Fruit fly (Drosophila melanogaster) whole organism, prepupa: ENCODE results near the gene CG1273.

Experiments used
- CG10631 ChIP-seq: fragments of 200-800 bp; sonication (Bioruptor generic); optimal IDR thresholded peaks from 2 replicates; lab custom pipeline; 2016; ENCODE audit warnings: missing biosample characterization, missing genetic modification characterization
- CG10669 ChIP-seq: fragments of 200-800 bp; sonication (Bioruptor generic); optimal IDR thresholded peaks from 3 replicates; lab custom pipeline; 2018; ENCODE audit warnings: missing biosample characterization, mild to moderate bottlenecking, missing genetic modification characterization, moderate library complexity
- CG11294 ChIP-seq: fragments of 200-800 bp; sonication (Bioruptor generic); IDR thresholded peaks from 2 replicates; pipeline ENCODE4 v1.3.6; 2022; ENCODE audit warnings: missing biosample characterization, missing genetic modification characterization
- CG11762 ChIP-seq: fragments of 200-800 bp; sonication (Bioruptor generic); optimal IDR thresholded peaks from 3 replicates; lab custom pipeline; 2016; ENCODE audit warnings: missing biosample characterization, missing genetic modification characterization; ENCODE audit not compliant: insufficient read depth
- CG15336 ChIP-seq: fragments of 200-800 bp; sonication (Bioruptor generic); IDR thresholded peaks from 2 replicates; pipeline ENCODE4 v1.3.6; 2022; ENCODE audit warnings: missing biosample characterization, missing genetic modification characterization
- CG1621 ChIP-seq: fragments of 200-800 bp; sonication (Bioruptor generic); optimal IDR thresholded peaks from 3 replicates; lab custom pipeline; 2018; ENCODE audit warnings: missing biosample characterization, mild to moderate bottlenecking, missing genetic modification characterization
- CG16779 ChIP-seq: fragments of 200-800 bp; sonication (Bioruptor generic); optimal IDR thresholded peaks from 3 replicates; lab custom pipeline; 2017; ENCODE audit warnings: missing biosample characterization, mild to moderate bottlenecking, missing genetic modification characterization
- CG32006 ChIP-seq: fragments of 200-800 bp; sonication (Bioruptor generic); optimal IDR thresholded peaks from 3 replicates; lab custom pipeline; 2017; ENCODE audit warnings: missing biosample characterization, mild to moderate bottlenecking, missing genetic modification characterization
- CG3919 ChIP-seq: fragments of 200-800 bp; sonication (Bioruptor generic); optimal IDR thresholded peaks from 3 replicates; lab custom pipeline; 2016; ENCODE audit warnings: missing biosample characterization, missing genetic modification characterization
- CG4318 ChIP-seq: fragments of 200-800 bp; sonication (Bioruptor generic); optimal IDR thresholded peaks from 3 replicates; lab custom pipeline; 2017; ENCODE audit warnings: missing biosample characterization, mild to moderate bottlenecking, missing genetic modification characterization
- CG6276 ChIP-seq: fragments of 200-800 bp; sonication (Bioruptor generic); optimal IDR thresholded peaks from 2 replicates; lab custom pipeline; 2017; ENCODE audit warnings: missing biosample characterization, mild to moderate bottlenecking, missing genetic modification characterization
- CG6792 ChIP-seq: fragments of 200-800 bp; sonication (Bioruptor generic); optimal IDR thresholded peaks from 3 replicates; lab custom pipeline; 2016; ENCODE audit warnings: missing biosample characterization, missing genetic modification characterization
- CG6808 ChIP-seq: fragments of 200-800 bp; sonication (Bioruptor generic); optimal IDR thresholded peaks from 3 replicates; lab custom pipeline; 2017; ENCODE audit warnings: missing biosample characterization, missing genetic modification characterization, mild to moderate bottlenecking, moderate library complexity, missing genetic modification reagents
- CG6854 ChIP-seq: fragments of 200-800 bp; sonication (Bioruptor generic); optimal IDR thresholded peaks from 2 replicates; lab custom pipeline; 2017; ENCODE audit warnings: missing biosample characterization, mild to moderate bottlenecking, missing genetic modification characterization
- CG7368 ChIP-seq: fragments of 200-800 bp; sonication (Bioruptor generic); optimal IDR thresholded peaks from 3 replicates; lab custom pipeline; 2016; ENCODE audit warnings: missing biosample characterization, missing genetic modification characterization
- CG8119 ChIP-seq: fragments of 200-800 bp; sonication (Bioruptor generic); IDR thresholded peaks from 3 replicates; pipeline ENCODE4 v1.3.6; 2022; ENCODE audit warnings: missing biosample characterization, missing genetic modification characterization
- CG8319 ChIP-seq: fragments of 200-800 bp; sonication (Bioruptor generic); optimal IDR thresholded peaks from 3 replicates; lab custom pipeline; 2016; ENCODE audit warnings: missing biosample characterization, missing genetic modification characterization
- CG8632 ChIP-seq: fragments of 200-800 bp; sonication (Bioruptor generic); optimal IDR thresholded peaks from 3 replicates; lab custom pipeline; 2016; ENCODE audit warnings: missing biosample characterization, missing genetic modification characterization
- CG9139 ChIP-seq: fragments of 200-800 bp; sonication (Bioruptor generic); optimal IDR thresholded peaks from 3 replicates; lab custom pipeline; 2017; ENCODE audit warnings: missing biosample characterization, mild to moderate bottlenecking, missing genetic modification characterization
- Eip78C ChIP-seq: fragments of 200-800 bp; sonication (Bioruptor generic); peaks from one replicate; lab custom pipeline; 2016; ENCODE audit warnings: missing biosample characterization, missing genetic modification characterization
- Eip93F ChIP-seq: fragments of 200-800 bp; sonication (Bioruptor generic); optimal IDR thresholded peaks from 2 replicates; lab custom pipeline; 2016; ENCODE audit warnings: missing biosample characterization, mild to moderate bottlenecking, missing genetic modification characterization
- Ets21C ChIP-seq: fragments of 200-800 bp; sonication (Bioruptor generic); optimal IDR thresholded peaks from 3 replicates; lab custom pipeline; 2016; ENCODE audit warnings: missing biosample characterization, missing genetic modification characterization
- Gug ChIP-seq: fragments of 200-800 bp; sonication (Bioruptor generic); IDR thresholded peaks from 2 replicates; pipeline ENCODE4 v1.3.6; 2022; ENCODE audit warnings: missing biosample characterization, missing genetic modification characterization
- Hr38 ChIP-seq: sonication (Bioruptor generic); optimal IDR thresholded peaks from 2 replicates; lab custom pipeline; 2016; ENCODE audit warnings: missing biosample characterization, missing genetic modification characterization
- Lpt ChIP-seq: fragments of 200-800 bp; sonication (Bioruptor generic); optimal IDR thresholded peaks from 3 replicates; lab custom pipeline; 2016; ENCODE audit warnings: missing biosample characterization, missing genetic modification characterization
- Met ChIP-seq: fragments of 200-800 bp; sonication (Bioruptor generic); optimal IDR thresholded peaks from 3 replicates; lab custom pipeline; 2016; ENCODE audit warnings: missing biosample characterization, missing genetic modification characterization
- OdsH ChIP-seq: fragments of 200-800 bp; sonication (Bioruptor generic); optimal IDR thresholded peaks from 3 replicates; lab custom pipeline; 2016; ENCODE audit warnings: missing biosample characterization, missing genetic modification characterization
- Smox ChIP-seq: fragments of 200-800 bp; sonication (Bioruptor generic); optimal IDR thresholded peaks from 3 replicates; lab custom pipeline; 2016; ENCODE audit warnings: missing biosample characterization, missing genetic modification characterization
- Sox102F ChIP-seq: fragments of 200-800 bp; sonication (Bioruptor generic); optimal IDR thresholded peaks from 2 replicates; lab custom pipeline; 2016; ENCODE audit warnings: missing biosample characterization, mild to moderate bottlenecking, missing genetic modification characterization
- acj6 ChIP-seq: fragments of 200-800 bp; sonication (Bioruptor generic); optimal IDR thresholded peaks from 3 replicates; lab custom pipeline; 2016; ENCODE audit warnings: missing biosample characterization, missing genetic modification characterization
- cyc ChIP-seq: fragments of 200-800 bp; sonication (Bioruptor generic); optimal IDR thresholded peaks from 3 replicates; lab custom pipeline; 2016; ENCODE audit warnings: missing biosample characterization, missing genetic modification characterization
- eg ChIP-seq: fragments of 200-800 bp; sonication (Bioruptor generic); IDR thresholded peaks from 3 replicates; pipeline ENCODE4 v1.3.6; 2022; ENCODE audit warnings: missing biosample characterization, missing genetic modification characterization
- esn ChIP-seq: fragments of 200-800 bp; sonication (Bioruptor generic); optimal IDR thresholded peaks from 2 replicates; lab custom pipeline; 2016; ENCODE audit warnings: missing biosample characterization, mild to moderate bottlenecking, missing genetic modification characterization, moderate library complexity
- fd59A ChIP-seq: fragments of 200-800 bp; sonication (Bioruptor generic); optimal IDR thresholded peaks from 2 replicates; lab custom pipeline; 2017; ENCODE audit warnings: missing biosample characterization, mild to moderate bottlenecking, missing genetic modification characterization, missing genetic modification reagents
- fd85E ChIP-seq: fragments of 200-800 bp; sonication (Bioruptor generic); optimal IDR thresholded peaks from 3 replicates; lab custom pipeline; 2016; ENCODE audit warnings: missing biosample characterization, missing genetic modification characterization
- fkh ChIP-seq: fragments of 200-800 bp; sonication (Bioruptor generic); optimal IDR thresholded peaks from 3 replicates; lab custom pipeline; 2017; ENCODE audit warnings: missing biosample characterization, mild to moderate bottlenecking, missing genetic modification characterization, moderate library complexity
- pdm3 ChIP-seq: fragments of 200-800 bp; sonication (Bioruptor generic); optimal IDR thresholded peaks from 3 replicates; lab custom pipeline; 2016; ENCODE audit warnings: missing biosample characterization, missing genetic modification characterization
- spab ChIP-seq: fragments of 200-800 bp; sonication (Bioruptor generic); optimal IDR thresholded peaks from 2 replicates; lab custom pipeline; 2017; ENCODE audit warnings: missing biosample characterization, mild to moderate bottlenecking, missing genetic modification characterization, missing genetic modification reagents
- ss ChIP-seq, 2 experiments: fragments of 200-800 bp; sonication (Bioruptor generic); optimal IDR thresholded peaks; 2 replicates in 1 of 2; 3 replicates in 1 of 2; lab custom pipeline; 2017 to 2018; ENCODE audit warnings: mild to moderate bottlenecking in 2 of 2, missing biosample characterization in 2 of 2, missing genetic modification characterization in 2 of 2, moderate library complexity in 1 of 2
- svp ChIP-seq: fragments of 200-800 bp; sonication (Bioruptor generic); peaks from one replicate; lab custom pipeline; 2016; ENCODE audit warnings: missing biosample characterization, missing genetic modification characterization
- topi ChIP-seq: fragments of 200-800 bp; sonication (Bioruptor generic); optimal IDR thresholded peaks from 3 replicates; lab custom pipeline; 2016; ENCODE audit warnings: missing biosample characterization, missing genetic modification characterization
- vri ChIP-seq: fragments of 200-800 bp; sonication (Bioruptor generic); optimal IDR thresholded peaks from 3 replicates; lab custom pipeline; 2016; ENCODE audit warnings: missing biosample characterization, mild to moderate bottlenecking, missing genetic modification characterization

Gene CG1273

dm6 chr3L:4233603-4234277 lies 29.8 kb upstream of the CG1273 start:
- TF ChIP-seq svp (GFP tag; lab: Kevin White, UChicago) = peak; percentile 84
- 0 out of 2 replicates have a peak, but pooled peaks have one; percentile 18 for TF ChIP-seq CG15336
- no peak for TF ChIP-seq topi
- TF ChIP-seq CG3919 (GFP tag; lab: Kevin White, UChicago) = no peak
- TF ChIP-seq ss (GFP tag; optimal IDR thresholded peaks at IDR 0.05; lab: Kevin White, UChicago) = peak in 1 of 2 experiments; percentile 46
- TF ChIP-seq acj6 (GFP tag; lab: Kevin White, UChicago) = no peak
- no peak for TF ChIP-seq CG16779
- no peak for TF ChIP-seq esn
- TF ChIP-seq Hr38 = no peak
- TF ChIP-seq CG1621 (tag; lab: Kevin White, UChicago) = no peak
- no peak for TF ChIP-seq cyc (GFP tag; lab: Kevin White, UChicago)
- no peak for TF ChIP-seq CG8119 (GFP tag; lab: Robert Waterston, UW)
- peak; percentile 42 for TF ChIP-seq fkh
- TF ChIP-seq, all 60 proteins: peak for 4

dm6 chr3L:4236097-4236572 lies 27.4 kb upstream of the CG1273 start, which contains the start of gene ImpL2:
Gene ImpL2 (minus strand): TSS chr3L:4236147.
- TF ChIP-seq Eip78C (GFP tag; lab: Kevin White, UChicago) (peak; percentile 35), CG15336 (no peak), CG4318 (GFP tag; lab: Kevin White, UChicago) (no peak), CG11762 (GFP tag; lab: Kevin White, UChicago) (no peak)

dm6 chr3L:4238195-4238594 lies 25.3 kb upstream of the CG1273 start:
- TF ChIP-seq Smox (GFP tag; lab: Kevin White, UChicago) (no peak), CG6792 (GFP tag; lab: Kevin White, UChicago) (no peak), CG9139 (GFP tag; lab: Kevin White, UChicago) (no peak), Gug (GFP tag; lab: Robert Waterston, UW) (no peak), Eip93F (GFP tag; lab: Kevin White, UChicago) (no peak), Sox102F (GFP tag; lab: Kevin White, UChicago) (no peak), CG6854 (no peak), eg (GFP tag; lab: Robert Waterston, UW) (no peak), fd85E (GFP tag; lab: Kevin White, UChicago) (no peak)

dm6 chr3L:4239442-4240322 lies 23.8 kb upstream of the CG1273 start, which contains the start of gene Sqor:
Gene Sqor (plus strand): TSS chr3L:4240173.
- TF ChIP-seq CG8632 (GFP tag; lab: Kevin White, UChicago) (peak; percentile 92), vri (GFP tag; lab: Kevin White, UChicago) (peak; percentile 95), CG15336 (peak; percentile 97), fkh (peak; percentile 50), CG3919 (GFP tag; lab: Kevin White, UChicago) (peak; percentile 95), spab (GFP tag; lab: Kevin White, UChicago) (peak; percentile 88), CG7368 (GFP tag; lab: Kevin White, UChicago) (peak; percentile 91), Hr38 (peak; percentile 46), CG6808 (GFP tag; lab: Kevin White, UChicago) (peak; percentile 95), pdm3 (GFP tag; lab: Kevin White, UChicago) (peak; percentile 96), OdsH (GFP tag; lab: Kevin White, UChicago) (peak; percentile 95), CG4318 (GFP tag; lab: Kevin White, UChicago) (peak; percentile 97), CG6276 (peak; percentile 97), fd59A (GFP tag; lab: Kevin White, UChicago) (peak; percentile 93), CG11294 (GFP tag; lab: Robert Waterston, UW) (peak; percentile 87), CG10669 (peak; percentile 91), Met (GFP tag; lab: Kevin White, UChicago) (no peak), Lpt (GFP tag; lab: Kevin White, UChicago) (peak; percentile 93), CG8319 (GFP tag; lab: Kevin White, UChicago) (peak; percentile 86), CG32006 (peak; percentile 99), CG10631 (GFP tag; lab: Kevin White, UChicago) (peak; percentile 92), Ets21C (GFP tag; lab: Kevin White, UChicago) (peak; percentile 89), svp (GFP tag; lab: Kevin White, UChicago) (peak; percentile 99), fd85E (GFP tag; lab: Kevin White, UChicago) (peak; percentile 78), ss (GFP tag; optimal IDR thresholded peaks at IDR 0.05; lab: Kevin White, UChicago) (peak; percentile 94 to 95), CG6792 (GFP tag; lab: Kevin White, UChicago) (peak; percentile 89)
